Fruit fly (Drosophila melanogaster) Kc167 (cell line): ENCODE data around the gene CG33489.

ENCODE experiments used
- Myc ChIP-seq: fragments of >200 bp; optimal IDR thresholded peaks from 2 replicates; lab custom pipeline; 2017; ENCODE audit warnings: missing external identifiers
- Sin3A ChIP-seq: fragments of >200 bp; optimal IDR thresholded peaks from 2 replicates; lab custom pipeline; 2018; ENCODE audit warnings: missing external identifiers
- h ChIP-seq: fragments of >200 bp; optimal IDR thresholded peaks from 3 replicates; lab custom pipeline; 2018; ENCODE audit warnings: missing external identifiers
- insv ChIP-seq: fragments of >200 bp; optimal IDR thresholded peaks from 3 replicates; lab custom pipeline; 2018; ENCODE audit warnings: missing external identifiers
- psq ChIP-seq: fragments of >200 bp; optimal IDR thresholded peaks from 2 replicates; lab custom pipeline; 2017; ENCODE audit warnings: missing external identifiers
- ttk ChIP-seq: sonication (Bioruptor generic); optimal IDR thresholded peaks from 2 replicates; lab custom pipeline; 2017; ENCODE audit warnings: missing external identifiers

dm6 chr3L:11557209-11557608 is 19.6 kb downstream of the CG33489 start:
- no peak for TF ChIP-seq Myc (lab: Kevin White, UChicago)
- TF ChIP-seq h = no peak
- no peak for TF ChIP-seq ttk
- TF ChIP-seq psq (lab: Kevin White, UChicago) = no peak
- TF ChIP-seq Sin3A (lab: Kevin White, UChicago) = no peak
- no peak for TF ChIP-seq insv (lab: Kevin White, UChicago)
